Worm (Caenorhabditis elegans) whole organism, midembryonic: ENCODE data around the gene srw-121.

Source experiments
- T22C8.4 ChIP-seq: fragments of 200-800 bp; sonication (Bioruptor generic); IDR thresholded peaks from 2 replicates; pipeline ENCODE4 v1.3.6; 2022; ENCODE audit warnings: missing genetic modification characterization, missing compliant biosample characterization
- cog-1 ChIP-seq: sonication (generic microtip); optimal IDR thresholded peaks from 2 replicates; lab custom pipeline; 2016; ENCODE audit warnings: missing genetic modification characterization, missing compliant biosample characterization
- flt-1 ChIP-seq: fragments of 200-800 bp; sonication (Bioruptor generic); IDR thresholded peaks from 2 replicates; pipeline ENCODE4 v1.3.6; 2022; ENCODE audit warnings: missing genetic modification characterization, missing compliant biosample characterization
- klf-2 ChIP-seq: fragments of 200-800 bp; sonication (Bioruptor generic); conservative IDR thresholded peaks from 2 replicates; pipeline ENCODE4 v1.3.6; 2022; ENCODE audit warnings: missing genetic modification reagents, missing genetic modification characterization, missing compliant biosample characterization
- ref-1 ChIP-seq: fragments of 200-800 bp; sonication (Bioruptor generic); conservative IDR thresholded peaks from 2 replicates; pipeline ENCODE4 v1.3.6; 2022; ENCODE audit warnings: missing genetic modification reagents, missing genetic modification characterization, missing compliant biosample characterization
- ztf-23 ChIP-seq: fragments of 200-800 bp; sonication (Bioruptor generic); IDR thresholded peaks from 2 replicates; pipeline ENCODE4 v1.3.6; 2022; ENCODE audit warnings: missing genetic modification reagents, missing genetic modification characterization, missing compliant biosample characterization
- ztf-29 ChIP-seq: fragments of 200-800 bp; sonication (Bioruptor generic); IDR thresholded peaks from 2 replicates; pipeline ENCODE4 v1.3.6; 2022; ENCODE audit warnings: missing genetic modification reagents, missing genetic modification characterization, missing compliant biosample characterization

DNA sequence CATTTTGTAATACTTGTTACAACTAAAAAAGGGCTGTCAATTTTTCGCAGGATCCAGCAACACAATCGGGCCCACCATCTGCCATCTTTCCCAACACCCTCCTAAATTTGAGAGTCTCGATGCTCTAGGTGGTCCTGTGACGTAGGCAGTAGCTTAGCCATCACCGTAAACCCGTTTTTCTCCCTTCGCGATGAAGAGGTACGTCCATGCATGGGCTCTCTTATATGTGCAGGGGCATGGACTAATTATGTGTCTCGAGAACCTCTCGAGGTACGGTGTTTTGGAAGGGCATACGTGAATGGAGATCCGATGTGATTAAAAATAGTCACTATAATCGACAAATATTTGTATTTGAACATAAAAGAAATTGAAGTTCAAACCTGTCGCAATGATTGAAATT is 49.5 kb upstream of the srw-121 start:
- no peak for TF ChIP-seq cog-1 (tag; lab: Kevin White, UChicago)
- TF ChIP-seq flt-1 (GFP tag; lab: Robert Waterston, UW), result no peak
- no peak for TF ChIP-seq ztf-23 (GFP tag; lab: Robert Waterston, UW)
- no peak for TF ChIP-seq klf-2 (GFP tag; lab: Robert Waterston, UW)
- TF ChIP-seq T22C8.4 (GFP tag; lab: Robert Waterston, UW), result no peak
- TF ChIP-seq ztf-29 (GFP tag; lab: Robert Waterston, UW), result no peak
- no peak for TF ChIP-seq ref-1
